Fruit fly (Drosophila melanogaster) whole organism, prepupa: ENCODE data around the gene Ppat-Dpck.
A peak's percentile ranks its signal among the peaks of the same experiment; 100 is the strongest.

ENCODE experiments used
- Blimp-1 ChIP-seq: fragments of 200-800 bp; sonication (Bioruptor generic); optimal IDR thresholded peaks from 3 replicates; lab custom pipeline; 2017; ENCODE audit warnings: missing biosample characterization, missing genetic modification characterization, mild to moderate bottlenecking, moderate library complexity, missing genetic modification reagents
- CG10631 ChIP-seq: fragments of 200-800 bp; sonication (Bioruptor generic); optimal IDR thresholded peaks from 2 replicates; lab custom pipeline; 2016; ENCODE audit warnings: missing biosample characterization, missing genetic modification characterization
- CG10669 ChIP-seq: fragments of 200-800 bp; sonication (Bioruptor generic); optimal IDR thresholded peaks from 3 replicates; lab custom pipeline; 2018; ENCODE audit warnings: missing biosample characterization, mild to moderate bottlenecking, missing genetic modification characterization, moderate library complexity
- CG11902 ChIP-seq: fragments of 200-800 bp; sonication (Bioruptor generic); optimal IDR thresholded peaks from 3 replicates; lab custom pipeline; 2016; ENCODE audit warnings: missing biosample characterization, missing genetic modification characterization
- CG15336 ChIP-seq: fragments of 200-800 bp; sonication (Bioruptor generic); IDR thresholded peaks from 2 replicates; pipeline ENCODE4 v1.3.6; 2022; ENCODE audit warnings: missing biosample characterization, missing genetic modification characterization
- CG1621 ChIP-seq: fragments of 200-800 bp; sonication (Bioruptor generic); optimal IDR thresholded peaks from 3 replicates; lab custom pipeline; 2018; ENCODE audit warnings: missing biosample characterization, mild to moderate bottlenecking, missing genetic modification characterization
- CG3032 ChIP-seq: fragments of 200-800 bp; optimal IDR thresholded peaks from 2 replicates; lab custom pipeline; 2019; ENCODE audit warnings: missing biosample characterization, mild to moderate bottlenecking, missing genetic modification characterization, moderate library complexity
- CG31627 ChIP-seq: fragments of 200-800 bp; sonication (Bioruptor generic); optimal IDR thresholded peaks from 3 replicates; lab custom pipeline; 2016; ENCODE audit warnings: missing biosample characterization, missing genetic modification characterization
- CG32006 ChIP-seq: fragments of 200-800 bp; sonication (Bioruptor generic); optimal IDR thresholded peaks from 3 replicates; lab custom pipeline; 2017; ENCODE audit warnings: missing biosample characterization, mild to moderate bottlenecking, missing genetic modification characterization
- CG34406 ChIP-seq: fragments of 200-800 bp; sonication (Bioruptor generic); optimal IDR thresholded peaks from 3 replicates; lab custom pipeline; 2016; ENCODE audit warnings: missing biosample characterization, missing genetic modification characterization
- CG3919 ChIP-seq: fragments of 200-800 bp; sonication (Bioruptor generic); optimal IDR thresholded peaks from 3 replicates; lab custom pipeline; 2016; ENCODE audit warnings: missing biosample characterization, missing genetic modification characterization
- CG4318 ChIP-seq: fragments of 200-800 bp; sonication (Bioruptor generic); optimal IDR thresholded peaks from 3 replicates; lab custom pipeline; 2017; ENCODE audit warnings: missing biosample characterization, mild to moderate bottlenecking, missing genetic modification characterization
- CG6163 ChIP-seq: fragments of 200-800 bp; sonication (Bioruptor generic); IDR thresholded peaks from 3 replicates; pipeline ENCODE4 v1.3.6; 2022; ENCODE audit warnings: missing biosample characterization, missing genetic modification characterization
- CG6276 ChIP-seq: fragments of 200-800 bp; sonication (Bioruptor generic); optimal IDR thresholded peaks from 2 replicates; lab custom pipeline; 2017; ENCODE audit warnings: missing biosample characterization, mild to moderate bottlenecking, missing genetic modification characterization
- CG6792 ChIP-seq: fragments of 200-800 bp; sonication (Bioruptor generic); optimal IDR thresholded peaks from 3 replicates; lab custom pipeline; 2016; ENCODE audit warnings: missing biosample characterization, missing genetic modification characterization
- CG6808 ChIP-seq: fragments of 200-800 bp; sonication (Bioruptor generic); optimal IDR thresholded peaks from 3 replicates; lab custom pipeline; 2017; ENCODE audit warnings: missing biosample characterization, missing genetic modification characterization, mild to moderate bottlenecking, moderate library complexity, missing genetic modification reagents
- CG6854 ChIP-seq: fragments of 200-800 bp; sonication (Bioruptor generic); optimal IDR thresholded peaks from 2 replicates; lab custom pipeline; 2017; ENCODE audit warnings: missing biosample characterization, mild to moderate bottlenecking, missing genetic modification characterization
- CG7368 ChIP-seq: fragments of 200-800 bp; sonication (Bioruptor generic); optimal IDR thresholded peaks from 3 replicates; lab custom pipeline; 2016; ENCODE audit warnings: missing biosample characterization, missing genetic modification characterization
- CG8119 ChIP-seq: fragments of 200-800 bp; sonication (Bioruptor generic); IDR thresholded peaks from 3 replicates; pipeline ENCODE4 v1.3.6; 2022; ENCODE audit warnings: missing biosample characterization, missing genetic modification characterization
- CG8319 ChIP-seq: fragments of 200-800 bp; sonication (Bioruptor generic); optimal IDR thresholded peaks from 3 replicates; lab custom pipeline; 2016; ENCODE audit warnings: missing biosample characterization, missing genetic modification characterization
- CG8632 ChIP-seq: fragments of 200-800 bp; sonication (Bioruptor generic); optimal IDR thresholded peaks from 3 replicates; lab custom pipeline; 2016; ENCODE audit warnings: missing biosample characterization, missing genetic modification characterization
- Eip75B ChIP-seq: fragments of 200-800 bp; sonication (Bioruptor generic); optimal IDR thresholded peaks from 3 replicates; lab custom pipeline; 2016; ENCODE audit warnings: missing biosample characterization, missing genetic modification characterization
- Eip78C ChIP-seq: fragments of 200-800 bp; sonication (Bioruptor generic); peaks from one replicate; lab custom pipeline; 2016; ENCODE audit warnings: missing biosample characterization, missing genetic modification characterization
- Eip93F ChIP-seq: fragments of 200-800 bp; sonication (Bioruptor generic); optimal IDR thresholded peaks from 2 replicates; lab custom pipeline; 2016; ENCODE audit warnings: missing biosample characterization, mild to moderate bottlenecking, missing genetic modification characterization
- Ets21C ChIP-seq: fragments of 200-800 bp; sonication (Bioruptor generic); optimal IDR thresholded peaks from 3 replicates; lab custom pipeline; 2016; ENCODE audit warnings: missing biosample characterization, missing genetic modification characterization
- Ets96B ChIP-seq: fragments of 200-800 bp; optimal IDR thresholded peaks from 2 replicates; lab custom pipeline; 2019; ENCODE audit warnings: missing biosample characterization, mild to moderate bottlenecking, missing genetic modification characterization, moderate library complexity
- Gug ChIP-seq: fragments of 200-800 bp; sonication (Bioruptor generic); IDR thresholded peaks from 2 replicates; pipeline ENCODE4 v1.3.6; 2022; ENCODE audit warnings: missing biosample characterization, missing genetic modification characterization
- Hr38 ChIP-seq: sonication (Bioruptor generic); optimal IDR thresholded peaks from 2 replicates; lab custom pipeline; 2016; ENCODE audit warnings: missing biosample characterization, missing genetic modification characterization
- Hr39 ChIP-seq: fragments of 200-800 bp; sonication (Bioruptor generic); optimal IDR thresholded peaks from 2 replicates; lab custom pipeline; 2016; ENCODE audit warnings: missing biosample characterization, missing genetic modification characterization
- Hr4 ChIP-seq: fragments of 200-800 bp; sonication (Bioruptor generic); optimal IDR thresholded peaks from 3 replicates; lab custom pipeline; 2016; ENCODE audit warnings: missing biosample characterization, missing genetic modification characterization
- Lpt ChIP-seq: fragments of 200-800 bp; sonication (Bioruptor generic); optimal IDR thresholded peaks from 3 replicates; lab custom pipeline; 2016; ENCODE audit warnings: missing biosample characterization, missing genetic modification characterization
- Smox ChIP-seq: fragments of 200-800 bp; sonication (Bioruptor generic); optimal IDR thresholded peaks from 3 replicates; lab custom pipeline; 2016; ENCODE audit warnings: missing biosample characterization, missing genetic modification characterization
- Sox102F ChIP-seq: fragments of 200-800 bp; sonication (Bioruptor generic); optimal IDR thresholded peaks from 2 replicates; lab custom pipeline; 2016; ENCODE audit warnings: missing biosample characterization, mild to moderate bottlenecking, missing genetic modification characterization
- achi ChIP-seq: fragments of 200-800 bp; sonication (Bioruptor generic); optimal IDR thresholded peaks from 3 replicates; lab custom pipeline; 2016; ENCODE audit warnings: missing biosample characterization, missing genetic modification characterization
- acj6 ChIP-seq: fragments of 200-800 bp; sonication (Bioruptor generic); optimal IDR thresholded peaks from 3 replicates; lab custom pipeline; 2016; ENCODE audit warnings: missing biosample characterization, missing genetic modification characterization
- dac ChIP-seq: fragments of 200-800 bp; sonication (Bioruptor generic); optimal IDR thresholded peaks from 2 replicates; lab custom pipeline; 2017; ENCODE audit warnings: missing biosample characterization, mild to moderate bottlenecking, missing genetic modification characterization
- dsx ChIP-seq: fragments of 200-800 bp; optimal IDR thresholded peaks from 3 replicates; lab custom pipeline; 2019; ENCODE audit warnings: missing biosample characterization, mild to moderate bottlenecking, missing genetic modification characterization, moderate library complexity; ENCODE audit not compliant: poor library complexity, severe bottlenecking
- eg ChIP-seq: fragments of 200-800 bp; sonication (Bioruptor generic); IDR thresholded peaks from 3 replicates; pipeline ENCODE4 v1.3.6; 2022; ENCODE audit warnings: missing biosample characterization, missing genetic modification characterization
- esn ChIP-seq: fragments of 200-800 bp; sonication (Bioruptor generic); optimal IDR thresholded peaks from 2 replicates; lab custom pipeline; 2016; ENCODE audit warnings: missing biosample characterization, mild to moderate bottlenecking, missing genetic modification characterization, moderate library complexity
- fd59A ChIP-seq: fragments of 200-800 bp; sonication (Bioruptor generic); optimal IDR thresholded peaks from 2 replicates; lab custom pipeline; 2017; ENCODE audit warnings: missing biosample characterization, mild to moderate bottlenecking, missing genetic modification characterization, missing genetic modification reagents
- fd85E ChIP-seq: fragments of 200-800 bp; sonication (Bioruptor generic); optimal IDR thresholded peaks from 3 replicates; lab custom pipeline; 2016; ENCODE audit warnings: missing biosample characterization, missing genetic modification characterization
- fkh ChIP-seq: fragments of 200-800 bp; sonication (Bioruptor generic); optimal IDR thresholded peaks from 3 replicates; lab custom pipeline; 2017; ENCODE audit warnings: missing biosample characterization, mild to moderate bottlenecking, missing genetic modification characterization, moderate library complexity
- lz ChIP-seq: fragments of 200-800 bp; sonication (Bioruptor generic); optimal IDR thresholded peaks from 3 replicates; lab custom pipeline; 2016; ENCODE audit warnings: missing biosample characterization, missing genetic modification characterization
- net ChIP-seq: fragments of 200-800 bp; sonication (Bioruptor generic); optimal IDR thresholded peaks from 3 replicates; lab custom pipeline; 2016; ENCODE audit warnings: missing biosample characterization, missing genetic modification characterization
- pdm3 ChIP-seq: fragments of 200-800 bp; sonication (Bioruptor generic); optimal IDR thresholded peaks from 3 replicates; lab custom pipeline; 2016; ENCODE audit warnings: missing biosample characterization, missing genetic modification characterization
- ss ChIP-seq, 2 experiments: fragments of 200-800 bp; sonication (Bioruptor generic); optimal IDR thresholded peaks; 2 replicates in 1 of 2; 3 replicates in 1 of 2; lab custom pipeline; 2017 to 2018; ENCODE audit warnings: mild to moderate bottlenecking in 2 of 2, missing biosample characterization in 2 of 2, missing genetic modification characterization in 2 of 2, moderate library complexity in 1 of 2
- svp ChIP-seq: fragments of 200-800 bp; sonication (Bioruptor generic); peaks from one replicate; lab custom pipeline; 2016; ENCODE audit warnings: missing biosample characterization, missing genetic modification characterization
- topi ChIP-seq: fragments of 200-800 bp; sonication (Bioruptor generic); optimal IDR thresholded peaks from 3 replicates; lab custom pipeline; 2016; ENCODE audit warnings: missing biosample characterization, missing genetic modification characterization
- vri ChIP-seq: fragments of 200-800 bp; sonication (Bioruptor generic); optimal IDR thresholded peaks from 3 replicates; lab custom pipeline; 2016; ENCODE audit warnings: missing biosample characterization, mild to moderate bottlenecking, missing genetic modification characterization

Gene Ppat-Dpck

dm6 chr3L:5813016-5813415, 44.4 kb upstream of the Ppat-Dpck start, which contains the start of gene mad2:
mad2 (minus strand) TSS chr3L:5813093.
- peak; percentile 53 for TF ChIP-seq fkh
- TF ChIP-seq CG4318 (GFP tag; lab: Kevin White, UChicago) = no peak
- TF ChIP-seq lz (GFP tag; lab: Kevin White, UChicago) = no peak
- peak; percentile 100 for TF ChIP-seq CG6808 (GFP tag; lab: Kevin White, UChicago)

- no peak for TF ChIP-seq CG4318 (GFP tag; lab: Kevin White, UChicago)
- peak; percentile 3 for TF ChIP-seq Smox
- no peak for TF ChIP-seq CG11902 (GFP tag; lab: Kevin White, UChicago)
- TF ChIP-seq CG34406 (GFP tag; lab: Kevin White, UChicago) = no peak
- no peak; the same call in 2 of the 3 replicates for TF ChIP-seq CG6163
- TF ChIP-seq CG6276 (GFP tag; lab: Kevin White, UChicago) = no peak
- peak; percentile 33 for TF ChIP-seq CG1621 (tag; lab: Kevin White, UChicago)
- no peak for TF ChIP-seq CG8632 (GFP tag; lab: Kevin White, UChicago)
- peak; percentile 5 for TF ChIP-seq pdm3 (GFP tag; lab: Kevin White, UChicago)
- no peak for TF ChIP-seq achi (GFP tag; lab: Kevin White, UChicago)
- TF ChIP-seq dsx (GFP tag; lab: Kevin White, UChicago) = peak; percentile 43
- TF ChIP-seq vri = peak; percentile 91
- peak; percentile 36 for TF ChIP-seq topi (GFP tag; lab: Kevin White, UChicago)
- no peak for TF ChIP-seq eg (GFP tag; lab: Robert Waterston, UW)
- TF ChIP-seq Hr38 (GFP tag; lab: Kevin White, UChicago) = no peak
- TF ChIP-seq CG10669 (GFP tag; lab: Kevin White, UChicago) = no peak
- TF ChIP-seq Eip78C (GFP tag; lab: Kevin White, UChicago) = peak; percentile 65
- peak; percentile 90 for TF ChIP-seq svp
- no peak for TF ChIP-seq CG8319 (GFP tag; lab: Kevin White, UChicago)
- no peak for TF ChIP-seq fd59A
- no peak for TF ChIP-seq Blimp-1 (GFP tag; lab: Kevin White, UChicago)
- peak; percentile 11 for TF ChIP-seq CG3032 (tag; lab: Kevin White, UChicago)
- peak; percentile 28 for TF ChIP-seq Eip75B (GFP tag; lab: Kevin White, UChicago)
- TF ChIP-seq CG32006 = peak; percentile 17
- TF ChIP-seq esn = no peak
- peak; percentile 31 for TF ChIP-seq CG3919 (GFP tag; lab: Kevin White, UChicago)
- TF ChIP-seq net (GFP tag; lab: Kevin White, UChicago) = no peak
- no peak for TF ChIP-seq Hr4 (GFP tag; lab: Kevin White, UChicago)
- TF ChIP-seq CG10631 (GFP tag; lab: Kevin White, UChicago) = no peak
- peak; percentile 35; the same call in 1 of the 2 replicates for TF ChIP-seq Gug
- peak; percentile 79 for TF ChIP-seq fkh
- TF ChIP-seq acj6 (GFP tag; lab: Kevin White, UChicago) = no peak
- TF ChIP-seq CG7368 (GFP tag; lab: Kevin White, UChicago) = no peak
- TF ChIP-seq Ets21C = no peak
- no peak for TF ChIP-seq CG31627 (GFP tag; lab: Kevin White, UChicago)
- no peak for TF ChIP-seq Sox102F (GFP tag; lab: Kevin White, UChicago)
- TF ChIP-seq Ets96B (tag; lab: Kevin White, UChicago) = no peak
- no peak for TF ChIP-seq CG8119 (GFP tag; lab: Robert Waterston, UW)
- no peak for TF ChIP-seq fd85E (GFP tag; lab: Kevin White, UChicago)
- TF ChIP-seq dac (GFP tag; lab: Kevin White, UChicago) = no peak
- no peak for TF ChIP-seq CG6792 (GFP tag; lab: Kevin White, UChicago)
- peak; percentile 35 for TF ChIP-seq CG6854
- TF ChIP-seq Eip93F = no peak
- TF ChIP-seq ss (GFP tag; optimal IDR thresholded peaks at IDR 0.05; lab: Kevin White, UChicago) = peak; percentile 49 to 72
- TF ChIP-seq Hr39 (GFP tag; lab: Kevin White, UChicago) = no peak
- TF ChIP-seq Lpt (GFP tag; lab: Kevin White, UChicago) = peak; percentile 4
- peak; percentile 42; the same call in 1 of the 2 replicates for TF ChIP-seq CG15336 (GFP tag; lab: Robert Waterston, UW)
These were observed 42.2 kb upstream of the Ppat-Dpck start, which contains the start of the genes S6k and kri for dm6 chr3L:5810633-5811341. S6k (minus strand) TSS chr3L:5810931. kri (plus strand) TSS chr3L:5810973.
